Worm (Caenorhabditis elegans) whole organism, L4 larva: Measurements from ENCODE around the gene pfd-2.
A peak's percentile ranks its signal among the peaks of the same experiment; 100 is the strongest.

ENCODE experiments used
- F10B5.3 ChIP-seq: sonication (generic microtip); optimal IDR thresholded peaks from 2 replicates; lab custom pipeline; 2016; ENCODE audit warnings: mild to moderate bottlenecking, missing genetic modification characterization, missing compliant biosample characterization
- F26F4.8 ChIP-seq: fragments of 200-800 bp; sonication (Bioruptor generic); conservative IDR thresholded peaks from 2 replicates; pipeline ENCODE4 v1.3.6; 2022; ENCODE audit warnings: missing genetic modification characterization, missing compliant biosample characterization
- Y105C5A.15 ChIP-seq: fragments of 200-800 bp; sonication (Bioruptor generic); IDR thresholded peaks from 2 replicates; pipeline ENCODE4 v1.3.6; 2022; ENCODE audit warnings: missing genetic modification characterization, missing compliant biosample characterization
- Y48G9A.11 ChIP-seq: fragments of 200-800 bp; sonication (Bioruptor generic); IDR thresholded peaks from 2 replicates; pipeline ENCODE4 v1.3.6; 2022; ENCODE audit warnings: missing genetic modification reagents, missing genetic modification characterization, missing compliant biosample characterization
- Y5F2A.4 ChIP-seq: fragments of 200-800 bp; sonication (Bioruptor generic); optimal IDR thresholded peaks from 2 replicates; lab custom pipeline; 2018; ENCODE audit warnings: mild to moderate bottlenecking, missing genetic modification characterization, missing compliant biosample characterization
- aha-1 ChIP-seq: fragments of 150-350 bp; peaks from one replicate; lab custom pipeline; 2014; ENCODE audit warnings: missing biosample characterization, missing genetic modification characterization
- ama-1 ChIP-seq: fragments of 150-350 bp; optimal IDR thresholded peaks from 2 replicates; lab custom pipeline; 2014; ENCODE audit warnings: inconsistent platforms, mixed read lengths
- arid-1 ChIP-seq: fragments of 200-800 bp; sonication (Bioruptor generic); conservative IDR thresholded peaks from 2 replicates; pipeline ENCODE4 v1.3.6; 2022; ENCODE audit warnings: missing genetic modification reagents, missing genetic modification characterization, missing compliant biosample characterization
- ceh-82 ChIP-seq: sonication (generic microtip); optimal IDR thresholded peaks from 2 replicates; lab custom pipeline; 2017; ENCODE audit warnings: missing biosample characterization, missing genetic modification characterization
- ces-1 ChIP-seq: fragments of 150-350 bp; sonication (generic microtip); optimal IDR thresholded peaks from 4 replicates; lab custom pipeline; 2014; ENCODE audit warnings: missing biosample characterization, missing genetic modification reagents, missing genetic modification characterization
- cey-2 ChIP-seq: sonication (generic microtip); optimal IDR thresholded peaks from 3 replicates; lab custom pipeline; 2017; ENCODE audit warnings: missing genetic modification characterization, mild to moderate bottlenecking, missing compliant biosample characterization, antibody characterized with exemption, borderline replicate concordance; ENCODE audit not compliant: insufficient read depth
- daf-12 ChIP-seq: fragments of 150-350 bp; optimal IDR thresholded peaks from 2 replicates; lab custom pipeline; 2014; ENCODE audit warnings: missing biosample characterization, missing genetic modification reagents, missing genetic modification characterization
- daf-8 ChIP-seq: fragments of 200-800 bp; sonication (Bioruptor generic); IDR thresholded peaks from 2 replicates; pipeline ENCODE4 v1.3.6; 2022; ENCODE audit warnings: missing genetic modification characterization, missing compliant biosample characterization
- dmd-6 ChIP-seq: fragments of 200-800 bp; sonication (Bioruptor generic); IDR thresholded peaks from 2 replicates; pipeline ENCODE4 v1.3.6; 2022; ENCODE audit warnings: missing genetic modification reagents, missing genetic modification characterization, missing compliant biosample characterization
- dmd-8 ChIP-seq: fragments of 200-800 bp; sonication (Bioruptor generic); IDR thresholded peaks from 2 replicates; pipeline ENCODE4 v1.3.6; 2022; ENCODE audit warnings: missing genetic modification characterization, missing compliant biosample characterization
- dpl-1 ChIP-seq: fragments of 150-350 bp; optimal IDR thresholded peaks from 2 replicates; lab custom pipeline; 2014; ENCODE audit warnings: missing biosample characterization, missing genetic modification reagents, missing genetic modification characterization
- hlh-11 ChIP-seq: fragments of 200-800 bp; sonication (Bioruptor generic); optimal IDR thresholded peaks from 2 replicates; lab custom pipeline; 2018; ENCODE audit warnings: mild to moderate bottlenecking, missing genetic modification characterization, missing compliant biosample characterization
- lin-15B ChIP-seq: fragments of 150-350 bp; sonication (generic microtip); optimal IDR thresholded peaks from 3 replicates; lab custom pipeline; 2014; ENCODE audit warnings: missing biosample characterization, missing genetic modification characterization
- lir-3 ChIP-seq: sonication (generic microtip); optimal IDR thresholded peaks from 2 replicates; lab custom pipeline; 2016; ENCODE audit warnings: mild to moderate bottlenecking, missing genetic modification characterization, missing compliant biosample characterization
- lsy-2 ChIP-seq, 2 experiments: fragments of 150-350 bp in 1 of 2; sonication (generic microtip) in 1 of 2; optimal IDR thresholded peaks; 2 replicates each; lab custom pipeline; 2014 to 2017; ENCODE audit warnings: missing biosample characterization in 2 of 2, missing genetic modification characterization in 2 of 2
- madf-9 ChIP-seq: fragments of 200-800 bp; sonication (Bioruptor generic); conservative IDR thresholded peaks from 2 replicates; pipeline ENCODE4 v1.3.6; 2022; ENCODE audit warnings: missing genetic modification reagents, missing genetic modification characterization, missing compliant biosample characterization
- mdt-29 ChIP-seq: fragments of 200-800 bp; sonication (Bioruptor generic); IDR thresholded peaks from 2 replicates; pipeline ENCODE4 v1.3.6; 2022; ENCODE audit warnings: missing genetic modification reagents, missing genetic modification characterization, missing compliant biosample characterization
- mxl-3 ChIP-seq: fragments of 200-800 bp; sonication (Bioruptor generic); optimal IDR thresholded peaks from 2 replicates; lab custom pipeline; 2018; ENCODE audit warnings: mild to moderate bottlenecking, missing genetic modification characterization, missing compliant biosample characterization
- nhr-28 ChIP-seq: fragments of 150-350 bp; optimal IDR thresholded peaks from 2 replicates; lab custom pipeline; 2014; ENCODE audit warnings: missing biosample characterization, missing genetic modification characterization
- nhr-42 ChIP-seq: fragments of 200-800 bp; sonication (Bioruptor generic); IDR thresholded peaks from 2 replicates; pipeline ENCODE4 v1.3.6; 2022; ENCODE audit warnings: missing genetic modification characterization, missing compliant biosample characterization
- nhr-6 ChIP-seq: fragments of 150-350 bp; optimal IDR thresholded peaks from 2 replicates; lab custom pipeline; 2014; ENCODE audit warnings: missing biosample characterization, missing genetic modification characterization
- nhr-76 ChIP-seq: fragments of 150-350 bp; optimal IDR thresholded peaks from 2 replicates; lab custom pipeline; 2014; ENCODE audit warnings: missing biosample characterization, missing genetic modification characterization
- pha-4 ChIP-seq, 2 experiments: fragments of 150-350 bp in 1 of 2; fragments of 200-800 bp in 1 of 2; sonication (Bioruptor generic) in 1 of 2; IDR thresholded peaks in 1 of 2; optimal IDR thresholded peaks in 1 of 2; 2 replicates each; pipeline versions ENCODE4 v1.3.6 to Lab custom; 2014 to 2022; ENCODE audit warnings: missing genetic modification characterization in 2 of 2, missing genetic modification reagents in 2 of 2, missing biosample characterization in 1 of 2, missing compliant biosample characterization in 1 of 2
- rbr-2 ChIP-seq: sonication (generic microtip); optimal IDR thresholded peaks from 2 replicates; lab custom pipeline; 2016; ENCODE audit warnings: missing genotype, missing genetic modification characterization, missing compliant biosample characterization
- set-16 ChIP-seq: fragments of 200-800 bp; sonication (Bioruptor generic); IDR thresholded peaks from 2 replicates; pipeline ENCODE4 v1.3.6; 2022; ENCODE audit warnings: missing genetic modification reagents, missing genetic modification characterization, missing compliant biosample characterization
- snpc-4 ChIP-seq: fragments of 150-350 bp; optimal IDR thresholded peaks from 2 replicates; lab custom pipeline; 2014; ENCODE audit warnings: missing biosample characterization, missing genetic modification characterization
- spr-3 ChIP-seq: fragments of 200-800 bp; sonication (Bioruptor generic); optimal IDR thresholded peaks from 2 replicates; lab custom pipeline; 2018; ENCODE audit warnings: mild to moderate bottlenecking, missing genetic modification characterization, missing compliant biosample characterization
- unc-130 ChIP-seq: sonication (generic microtip); optimal IDR thresholded peaks from 2 replicates; lab custom pipeline; 2016; ENCODE audit warnings: missing genetic modification reagents, missing genetic modification characterization, missing compliant biosample characterization
- unc-62 ChIP-seq, 3 experiments: fragments of 150-350 bp in 1 of 3; sonication (generic microtip); optimal IDR thresholded peaks in 2 of 3; peaks in 1 of 3; 1 replicate in 1 of 3; 2 replicates in 2 of 3; lab custom pipeline; 2014 to 2017; ENCODE audit warnings: missing biosample characterization in 3 of 3, missing genetic modification characterization in 3 of 3, missing genetic modification reagents in 3 of 3, missing genotype in 1 of 3
- zip-2 ChIP-seq: fragments of 150-350 bp; optimal IDR thresholded peaks from 2 replicates; lab custom pipeline; 2014; ENCODE audit warnings: missing biosample characterization, missing genetic modification characterization
- ztf-7 ChIP-seq: fragments of 150-350 bp; optimal IDR thresholded peaks from 2 replicates; lab custom pipeline; 2014; ENCODE audit warnings: missing biosample characterization, missing genetic modification characterization

The pfd-2 gene

DNA sequence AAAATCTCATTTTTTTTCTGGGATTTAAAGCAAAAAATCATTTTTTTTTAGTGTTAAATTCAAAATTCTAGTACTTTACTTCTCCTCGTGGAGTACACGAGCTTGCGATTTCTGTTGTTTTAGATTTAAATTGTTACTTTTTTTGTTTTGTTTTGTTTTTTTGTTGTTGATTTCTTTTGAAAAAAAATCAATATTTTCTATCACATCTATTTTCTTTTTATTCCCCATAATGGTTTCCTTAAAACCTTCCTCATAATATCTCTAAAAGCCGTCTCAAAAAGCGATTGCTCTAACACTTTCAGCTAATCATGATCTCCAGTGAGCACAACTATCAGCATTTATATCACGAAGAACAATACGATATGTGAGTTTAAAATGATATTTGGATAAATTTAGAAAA lies 7.9 kb downstream of the pfd-2 start, which contains the start of gene madf-3:
Gene madf-3 (plus strand): TSS at position 301 of the 400 bp plus-strand sequence.
- TF ChIP-seq dmd-6 (0 out of 2 replicates have a peak, but pooled peaks have one; percentile 2), unc-130 (no peak), nhr-42 (GFP tag; lab: Robert Waterston, UW) (no peak)

DNA sequence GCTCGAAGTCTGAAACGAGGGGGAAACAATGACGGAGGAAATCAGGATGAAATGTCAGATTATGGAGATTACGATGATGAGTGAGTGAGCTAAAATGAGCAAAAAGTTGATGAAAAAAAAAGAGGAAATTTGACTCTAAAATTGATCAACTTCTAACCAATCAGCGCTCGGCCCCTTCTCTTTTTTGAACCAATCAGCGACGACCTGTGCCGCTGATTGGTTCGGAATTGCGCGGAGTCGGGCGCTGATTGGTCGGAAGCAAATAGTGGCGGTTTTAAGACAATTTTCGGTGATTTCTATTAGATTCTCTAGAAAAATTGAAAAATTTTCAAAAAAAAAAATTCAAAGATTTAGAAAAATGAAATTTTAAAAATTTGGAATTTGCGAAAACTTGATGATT lies 11.2 kb downstream of the pfd-2 start:
- TF ChIP-seq zip-2 (tag; lab: Kevin White, UChicago) = no peak
- TF ChIP-seq lsy-2 (tag; optimal IDR thresholded peaks at IDR 0.05; lab: Kevin White, UChicago) = no peak
- no peak for TF ChIP-seq nhr-42 (GFP tag; lab: Robert Waterston, UW)
- no peak for TF ChIP-seq nhr-76 (tag; lab: Kevin White, UChicago)
- no peak for TF ChIP-seq Y5F2A.4 (GFP tag; lab: Kevin White, UChicago)
- no peak for TF ChIP-seq lir-3 (tag; lab: Kevin White, UChicago)
- no peak for TF ChIP-seq ztf-7 (tag; lab: Kevin White, UChicago)
- no peak for TF ChIP-seq nhr-6 (tag; lab: Kevin White, UChicago)
- TF ChIP-seq mdt-29 (GFP tag; lab: Robert Waterston, UW) = no peak
- TF ChIP-seq spr-3 = no peak
- TF ChIP-seq aha-1 (tag; lab: Kevin White, UChicago) = no peak
- TF ChIP-seq nhr-28 (tag; lab: Kevin White, UChicago) = no peak
- TF ChIP-seq ces-1 (GFP tag; lab: Kevin White, UChicago) = no peak
- no peak for TF ChIP-seq mxl-3 (GFP tag; lab: Kevin White, UChicago)
- TF ChIP-seq unc-130 = no peak
- no peak for TF ChIP-seq ceh-82
- no peak for TF ChIP-seq hlh-11 (tag; lab: Kevin White, UChicago)
- TF ChIP-seq arid-1 = no peak
- TF ChIP-seq F26F4.8 (GFP tag; lab: Robert Waterston, UW) = no peak
- no peak for TF ChIP-seq rbr-2 (tag; lab: Kevin White, UChicago)

DNA sequence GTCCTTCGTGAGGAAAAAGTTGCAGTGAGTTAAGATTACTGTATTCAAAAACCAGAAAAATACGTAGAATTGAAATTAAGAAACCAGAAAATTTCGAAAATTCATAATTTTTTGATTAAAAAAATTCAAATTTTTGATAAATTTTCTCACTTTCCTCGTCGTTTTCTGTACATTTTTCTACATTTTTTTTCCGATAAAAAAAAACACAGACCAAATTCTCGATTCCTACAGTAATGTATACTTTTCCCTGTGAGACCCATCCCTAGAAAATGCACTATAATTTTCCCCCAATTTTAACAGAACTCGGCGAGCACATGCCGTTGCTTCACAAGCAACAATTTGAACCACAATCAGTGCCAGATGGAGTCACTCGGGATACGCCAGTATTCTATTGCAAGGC lies 13.4 kb downstream of the pfd-2 start, which contains the start of gene athp-2:
Gene athp-2 (plus strand): TSS at position 301 of the 400 bp plus-strand sequence.
- TF ChIP-seq snpc-4 (tag; lab: Kevin White, UChicago) (no peak), pha-4 (GFP tag; IDR thresholded peaks at IDR 0.05; lab: Robert Waterston, UW) (no peak), pha-4 (tag; optimal IDR thresholded peaks at IDR 0.05; lab: Kevin White, UChicago) (no peak), Y105C5A.15 (GFP tag; lab: Robert Waterston, UW) (no peak), cey-2 (tag; lab: Kevin White, UChicago) (no peak), ama-1 (lab: Kevin White, UChicago) (no peak), nhr-42 (GFP tag; lab: Robert Waterston, UW) (no peak), nhr-6 (tag; lab: Kevin White, UChicago) (no peak), lin-15B (tag; lab: Kevin White, UChicago) (no peak), lir-3 (tag; lab: Kevin White, UChicago) (no peak), daf-12 (tag; lab: Kevin White, UChicago) (no peak), Y48G9A.11 (GFP tag; lab: Robert Waterston, UW) (no peak), daf-8 (GFP tag; lab: Robert Waterston, UW) (no peak)
- TF ChIP-seq, all 104 proteins: peak for 0

DNA sequence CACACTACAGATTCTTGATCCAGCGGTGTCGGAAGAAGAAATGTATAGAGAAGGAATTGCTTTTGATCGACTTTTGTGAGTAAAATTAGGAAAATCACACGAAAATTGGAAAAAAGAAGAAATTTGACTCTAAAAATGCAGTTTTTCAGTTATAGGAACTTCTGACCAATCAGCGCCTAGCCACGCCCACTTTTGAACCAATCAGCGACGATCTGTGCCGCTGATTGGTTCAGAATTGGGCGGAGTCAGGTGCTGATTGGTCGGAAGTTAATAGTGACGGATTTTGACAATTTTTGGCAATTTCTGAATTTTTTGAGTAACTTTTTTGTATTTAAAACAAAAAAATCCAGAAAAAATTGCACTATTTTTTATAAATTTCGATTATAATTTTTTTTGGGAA lies 15.0 kb downstream of the pfd-2 start:
- TF ChIP-seq madf-9 (GFP tag; lab: Robert Waterston, UW) = no peak
- TF ChIP-seq F10B5.3 (tag; lab: Kevin White, UChicago) = no peak
- no peak for TF ChIP-seq dpl-1 (GFP tag; lab: Kevin White, UChicago)

DNA sequence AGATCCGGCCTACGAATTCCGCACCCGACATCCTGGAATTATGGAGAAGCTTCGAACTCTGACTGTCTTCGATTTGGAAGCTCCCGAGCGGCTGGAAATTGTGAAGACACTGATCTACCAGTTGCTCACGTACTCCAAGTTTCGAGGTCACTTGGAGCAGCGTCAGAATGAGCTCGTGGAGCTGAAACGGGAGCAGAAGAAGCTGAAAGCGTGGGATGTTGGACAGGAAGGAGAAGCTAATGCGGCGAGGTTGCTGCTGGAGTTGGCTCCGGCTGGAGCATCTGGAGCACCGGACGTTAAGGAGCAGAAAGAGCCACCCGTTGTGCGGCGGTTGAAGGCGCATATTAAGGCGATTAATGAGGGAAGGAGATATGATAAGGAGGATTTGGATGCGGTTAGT lies 17.8 kb downstream of the pfd-2 start:
- no peak for TF ChIP-seq dmd-8 (GFP tag; lab: Robert Waterston, UW)
- TF ChIP-seq set-16 = peak; percentile 81
- peak in 1 of 2 experiments; percentile 2 for TF ChIP-seq unc-62 (GFP tag; optimal IDR thresholded peaks at IDR 0.05 in 1 of 2; lab: Kevin White, UChicago)
- no peak for TF ChIP-seq unc-62 (tag; optimal IDR thresholded peaks at IDR 0.05; lab: Kevin White, UChicago)
- no peak for TF ChIP-seq dmd-6
- no peak; the same call in 1 of the 2 replicates for TF ChIP-seq pha-4 (GFP tag; IDR thresholded peaks at IDR 0.05; lab: Robert Waterston, UW)
- TF ChIP-seq pha-4 (tag; optimal IDR thresholded peaks at IDR 0.05; lab: Kevin White, UChicago) = no peak
